Worm (Caenorhabditis elegans) whole organism, late embryonic: ENCODE measurements around the gene ceeh-1.

ENCODE experiments used
- pha-2 ChIP-seq: sonication (generic microtip); optimal IDR thresholded peaks from 2 replicates; lab custom pipeline; 2017; ENCODE audit warnings: mild to moderate bottlenecking, missing genetic modification characterization, missing compliant biosample characterization
- tbx-7 ChIP-seq: sonication (generic microtip); optimal IDR thresholded peaks from 2 replicates; lab custom pipeline; 2016; ENCODE audit warnings: missing genotype, missing genetic modification characterization, missing compliant biosample characterization
- unc-55 ChIP-seq: sonication (generic microtip); optimal IDR thresholded peaks from 2 replicates; lab custom pipeline; 2017; ENCODE audit warnings: missing biosample characterization, missing genetic modification reagents, missing genetic modification characterization
- ztf-16 ChIP-seq: sonication (generic microtip); optimal IDR thresholded peaks from 2 replicates; lab custom pipeline; 2017; ENCODE audit warnings: missing genetic modification characterization, missing compliant biosample characterization

DNA sequence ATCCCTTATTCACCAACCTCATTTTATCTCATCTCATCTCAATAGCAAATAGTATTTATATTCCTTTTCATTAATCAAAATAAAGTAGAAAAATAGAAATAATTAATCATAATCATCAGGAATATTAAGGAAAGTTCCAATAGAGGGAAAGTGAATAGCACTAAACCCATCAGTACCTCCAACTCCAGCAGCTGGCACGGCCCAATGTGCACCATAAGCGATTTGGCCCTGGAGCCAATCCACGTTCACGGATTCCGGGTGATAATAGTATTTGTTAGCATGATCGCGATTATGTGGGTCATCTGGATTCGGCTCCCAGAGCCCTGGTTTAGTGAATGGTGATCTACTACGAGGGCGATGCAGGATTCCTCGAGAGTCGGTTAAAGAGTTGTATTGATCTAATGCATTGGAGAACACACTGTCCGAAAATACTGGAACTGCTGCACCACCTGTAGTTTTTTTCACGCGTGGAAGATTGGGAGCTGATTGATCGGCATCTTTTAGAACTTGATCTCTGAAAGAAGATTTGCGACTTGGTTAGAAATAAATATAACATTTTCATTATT is 3.7 kb upstream of the ceeh-1 start:
- no peak for TF ChIP-seq unc-55 (GFP tag; lab: Kevin White, UChicago)
- peak; percentile 35 for TF ChIP-seq ztf-16 (tag; lab: Kevin White, UChicago)
- peak; percentile 77 for TF ChIP-seq pha-2 (tag; lab: Kevin White, UChicago)
- no peak for TF ChIP-seq tbx-7
